Fruit fly (Drosophila melanogaster): ENCODE measurements around the gene Jon65Aii.

Jon65Aii gene

dm6 chr3L:6094697-6095096 lies 42.6 kb downstream of the Jon65Aii start, which contains the start of the genes CG10467 and loj (continued):
- TF ChIP-seq ro (GFP tag; IDR thresholded peaks at IDR 0.05), result peak; percentile 91
- peak; percentile 37 for TF ChIP-seq gcm2 (GFP tag; optimal IDR thresholded peaks at IDR 0.05)
- peak; percentile 97 for TF ChIP-seq Sox102F (GFP tag; optimal IDR thresholded peaks at IDR 0.05)
- peak; percentile 85 for TF ChIP-seq CG17385 (GFP tag; optimal IDR thresholded peaks at IDR 0.05)
- TF ChIP-seq fd96Cb (tag; optimal IDR thresholded peaks at IDR 0.05), result peak; percentile 97
- peak; percentile 75 for TF ChIP-seq CG7928 (GFP tag; optimal IDR thresholded peaks at IDR 0.05)
- TF ChIP-seq ewg (GFP tag; optimal IDR thresholded peaks at IDR 0.05), result peak; percentile 90
- peak; percentile 86 for TF ChIP-seq CG4854 (GFP tag; optimal IDR thresholded peaks at IDR 0.05)
- TF ChIP-seq vfl (GFP tag; optimal IDR thresholded peaks at IDR 0.05), result peak; percentile 86
- no peak for TF ChIP-seq CG1832 (GFP tag; optimal IDR thresholded peaks at IDR 0.05)
- peak; percentile 50 for TF ChIP-seq CG10565 (GFP tag; optimal IDR thresholded peaks at IDR 0.05)
- peak; percentile 84 for TF ChIP-seq sna (GFP tag; IDR thresholded peaks at IDR 0.05; ENCODE audit: partially characterized antibody)
- TF ChIP-seq MTF-1 (GFP tag; optimal IDR thresholded peaks at IDR 0.05; ENCODE audit: borderline replicate concordance), result peak; percentile 84
- TF ChIP-seq NK7.1 (GFP tag; optimal IDR thresholded peaks at IDR 0.05), result no peak
- peak; percentile 95 for TF ChIP-seq CG30431 (GFP tag; optimal IDR thresholded peaks at IDR 0.05)
- no peak for TF ChIP-seq NC2α (GFP tag; optimal IDR thresholded peaks at IDR 0.05)
- TF ChIP-seq btn (GFP tag; optimal IDR thresholded peaks at IDR 0.05), result no peak
- no peak for TF ChIP-seq cg (GFP tag; optimal IDR thresholded peaks at IDR 0.05)
- peak; percentile 93 for TF ChIP-seq ssp (GFP tag; IDR thresholded peaks at IDR 0.05)
- TF ChIP-seq Vsx1 (GFP tag; optimal IDR thresholded peaks at IDR 0.05), result peak; percentile 73
- TF ChIP-seq Dfd (GFP tag; optimal IDR thresholded peaks at IDR 0.05), result peak in 1 of 2 experiments; percentile 35
- TF ChIP-seq tap (tag; optimal IDR thresholded peaks at IDR 0.05), result peak; percentile 80
- TF ChIP-seq Ravus (GFP tag; IDR thresholded peaks at IDR 0.05), result peak; percentile 88
- TF ChIP-seq CG18011 (GFP tag; optimal IDR thresholded peaks at IDR 0.05), result peak; percentile 86
- TF ChIP-seq kah (GFP tag; optimal IDR thresholded peaks at IDR 0.05), result peak; percentile 81
- TF ChIP-seq danr (GFP tag; IDR thresholded peaks at IDR 0.05), result peak; percentile 93
- TF ChIP-seq lbe (GFP tag; optimal IDR thresholded peaks at IDR 0.05), result peak; percentile 75
- TF ChIP-seq CG18764 (GFP tag; optimal IDR thresholded peaks at IDR 0.05), result peak; percentile 92
- TF ChIP-seq CG43689 (GFP tag; IDR thresholded peaks at IDR 0.05), result peak; percentile 87
- no peak for TF ChIP-seq bigmax (GFP tag; optimal IDR thresholded peaks at IDR 0.05)
- peak; percentile 97 for TF ChIP-seq CG4617 (GFP tag; optimal IDR thresholded peaks at IDR 0.05; ENCODE audit: borderline replicate concordance)
- peak; percentile 43 for TF ChIP-seq CG4282 (GFP tag; optimal IDR thresholded peaks at IDR 0.05)
- TF ChIP-seq ato (GFP tag; IDR thresholded peaks at IDR 0.05; ENCODE audit: partially characterized antibody), result no peak; the same call in 1 of the 2 replicates
- TF ChIP-seq disco-r (GFP tag; optimal IDR thresholded peaks at IDR 0.05), result peak; percentile 5
- peak; percentile 93 for TF ChIP-seq CG15601 (tag; optimal IDR thresholded peaks at IDR 0.05)
- TF ChIP-seq lov (optimal IDR thresholded peaks at IDR 0.05), result no peak
- peak; percentile 93; the same call in 2 of the 3 replicates for TF ChIP-seq lov (GFP tag; IDR thresholded peaks at IDR 0.05)
- TF ChIP-seq yki (optimal IDR thresholded peaks at IDR 0.05), result no peak
- peak; percentile 84 for TF ChIP-seq Dll (GFP tag; IDR thresholded peaks at IDR 0.05; ENCODE audit: partially characterized antibody)
- TF ChIP-seq Doc3 (GFP tag; IDR thresholded peaks at IDR 0.05; ENCODE audit: partially characterized antibody), result peak; percentile 50; the same call in 2 of the 3 replicates
- TF ChIP-seq dati (GFP tag; IDR thresholded peaks at IDR 0.05), result peak; percentile 80
- peak; percentile 98 for TF ChIP-seq CG34422 (GFP tag; IDR thresholded peaks at IDR 0.05)
- TF ChIP-seq her (GFP tag; optimal IDR thresholded peaks at IDR 0.05), result peak; percentile 45
- TF ChIP-seq Bgb (GFP tag; IDR thresholded peaks at IDR 0.05; ENCODE audit: partially characterized antibody), result peak; percentile 59
- TF ChIP-seq Dek (tag; optimal IDR thresholded peaks at IDR 0.05), result peak; percentile 93
- TF ChIP-seq pho (GFP tag; optimal IDR thresholded peaks at IDR 0.05), result peak; percentile 85
- peak; percentile 90 for TF ChIP-seq Bteb2 (GFP tag; optimal IDR thresholded peaks at IDR 0.05)
- TF ChIP-seq chif (GFP tag; optimal IDR thresholded peaks at IDR 0.05), result peak; percentile 78 to 88
- peak; percentile 73 for TF ChIP-seq Antp (GFP tag; optimal IDR thresholded peaks at IDR 0.05)
- peak; percentile 95 for TF ChIP-seq CG2120 (GFP tag; optimal IDR thresholded peaks at IDR 0.05)
- peak; percentile 93 for TF ChIP-seq CG17361 (GFP tag; IDR thresholded peaks at IDR 0.05)

Data from whole organism, embryonic.